Worm (Caenorhabditis elegans): ENCODE data around the gene fbxb-7.

ce11 chrV:17414951-17415350 lies 37.7 kb downstream of the fbxb-7 start, which contains the start of gene T27C5.12:
- no peak for TF ChIP-seq ceh-82 (tag; optimal IDR thresholded peaks at IDR 0.05)
- no peak for TF ChIP-seq lin-11 (tag; optimal IDR thresholded peaks at IDR 0.05)
- no peak for TF ChIP-seq lsy-2 (tag; optimal IDR thresholded peaks at IDR 0.05)
- no peak for TF ChIP-seq mdl-1 (tag; optimal IDR thresholded peaks at IDR 0.05)
- no peak for TF ChIP-seq nhr-10 (tag; optimal IDR thresholded peaks at IDR 0.05)
- no peak for TF ChIP-seq nhr-21 (tag; optimal IDR thresholded peaks at IDR 0.05)
- TF ChIP-seq unc-39 (tag; optimal IDR thresholded peaks at IDR 0.05), result no peak
- no peak for TF ChIP-seq fos-1 (tag; optimal IDR thresholded peaks at IDR 0.05)
- no peak for TF ChIP-seq R02D3.7 (tag; optimal IDR thresholded peaks at IDR 0.05)
- no peak for TF ChIP-seq unc-62 (GFP tag; optimal IDR thresholded peaks at IDR 0.05)
- TF ChIP-seq F13H6.1 (tag; optimal IDR thresholded peaks at IDR 0.05), result no peak
